Fruit fly (Drosophila melanogaster) whole organism, prepupa: Measurements from ENCODE around the gene Arfrp1.

ENCODE experiments used
- Blimp-1 ChIP-seq: fragments of 200-800 bp; sonication (Bioruptor generic); optimal IDR thresholded peaks from 3 replicates; lab custom pipeline; 2017; ENCODE audit warnings: missing biosample characterization, missing genetic modification characterization, mild to moderate bottlenecking, moderate library complexity, missing genetic modification reagents
- CG10631 ChIP-seq: fragments of 200-800 bp; sonication (Bioruptor generic); optimal IDR thresholded peaks from 2 replicates; lab custom pipeline; 2016; ENCODE audit warnings: missing biosample characterization, missing genetic modification characterization
- CG10669 ChIP-seq: fragments of 200-800 bp; sonication (Bioruptor generic); optimal IDR thresholded peaks from 3 replicates; lab custom pipeline; 2018; ENCODE audit warnings: missing biosample characterization, mild to moderate bottlenecking, missing genetic modification characterization, moderate library complexity
- CG11762 ChIP-seq: fragments of 200-800 bp; sonication (Bioruptor generic); optimal IDR thresholded peaks from 3 replicates; lab custom pipeline; 2016; ENCODE audit warnings: missing biosample characterization, missing genetic modification characterization; ENCODE audit not compliant: insufficient read depth
- CG11902 ChIP-seq: fragments of 200-800 bp; sonication (Bioruptor generic); optimal IDR thresholded peaks from 3 replicates; lab custom pipeline; 2016; ENCODE audit warnings: missing biosample characterization, missing genetic modification characterization
- CG15336 ChIP-seq: fragments of 200-800 bp; sonication (Bioruptor generic); IDR thresholded peaks from 2 replicates; pipeline ENCODE4 v1.3.6; 2022; ENCODE audit warnings: missing biosample characterization, missing genetic modification characterization
- CG16779 ChIP-seq: fragments of 200-800 bp; sonication (Bioruptor generic); optimal IDR thresholded peaks from 3 replicates; lab custom pipeline; 2017; ENCODE audit warnings: missing biosample characterization, mild to moderate bottlenecking, missing genetic modification characterization
- CG3032 ChIP-seq: fragments of 200-800 bp; optimal IDR thresholded peaks from 2 replicates; lab custom pipeline; 2019; ENCODE audit warnings: missing biosample characterization, mild to moderate bottlenecking, missing genetic modification characterization, moderate library complexity
- CG31627 ChIP-seq: fragments of 200-800 bp; sonication (Bioruptor generic); optimal IDR thresholded peaks from 3 replicates; lab custom pipeline; 2016; ENCODE audit warnings: missing biosample characterization, missing genetic modification characterization
- CG32006 ChIP-seq: fragments of 200-800 bp; sonication (Bioruptor generic); optimal IDR thresholded peaks from 3 replicates; lab custom pipeline; 2017; ENCODE audit warnings: missing biosample characterization, mild to moderate bottlenecking, missing genetic modification characterization
- CG34406 ChIP-seq: fragments of 200-800 bp; sonication (Bioruptor generic); optimal IDR thresholded peaks from 3 replicates; lab custom pipeline; 2016; ENCODE audit warnings: missing biosample characterization, missing genetic modification characterization
- CG3919 ChIP-seq: fragments of 200-800 bp; sonication (Bioruptor generic); optimal IDR thresholded peaks from 3 replicates; lab custom pipeline; 2016; ENCODE audit warnings: missing biosample characterization, missing genetic modification characterization
- CG4318 ChIP-seq: fragments of 200-800 bp; sonication (Bioruptor generic); optimal IDR thresholded peaks from 3 replicates; lab custom pipeline; 2017; ENCODE audit warnings: missing biosample characterization, mild to moderate bottlenecking, missing genetic modification characterization
- CG6163 ChIP-seq: fragments of 200-800 bp; sonication (Bioruptor generic); IDR thresholded peaks from 3 replicates; pipeline ENCODE4 v1.3.6; 2022; ENCODE audit warnings: missing biosample characterization, missing genetic modification characterization
- CG6792 ChIP-seq: fragments of 200-800 bp; sonication (Bioruptor generic); optimal IDR thresholded peaks from 3 replicates; lab custom pipeline; 2016; ENCODE audit warnings: missing biosample characterization, missing genetic modification characterization
- CG7368 ChIP-seq: fragments of 200-800 bp; sonication (Bioruptor generic); optimal IDR thresholded peaks from 3 replicates; lab custom pipeline; 2016; ENCODE audit warnings: missing biosample characterization, missing genetic modification characterization
- Eip75B ChIP-seq: fragments of 200-800 bp; sonication (Bioruptor generic); optimal IDR thresholded peaks from 3 replicates; lab custom pipeline; 2016; ENCODE audit warnings: missing biosample characterization, missing genetic modification characterization
- Eip78C ChIP-seq: fragments of 200-800 bp; sonication (Bioruptor generic); peaks from one replicate; lab custom pipeline; 2016; ENCODE audit warnings: missing biosample characterization, missing genetic modification characterization
- Gug ChIP-seq: fragments of 200-800 bp; sonication (Bioruptor generic); IDR thresholded peaks from 2 replicates; pipeline ENCODE4 v1.3.6; 2022; ENCODE audit warnings: missing biosample characterization, missing genetic modification characterization
- OdsH ChIP-seq: fragments of 200-800 bp; sonication (Bioruptor generic); optimal IDR thresholded peaks from 3 replicates; lab custom pipeline; 2016; ENCODE audit warnings: missing biosample characterization, missing genetic modification characterization
- achi ChIP-seq: fragments of 200-800 bp; sonication (Bioruptor generic); optimal IDR thresholded peaks from 3 replicates; lab custom pipeline; 2016; ENCODE audit warnings: missing biosample characterization, missing genetic modification characterization
- acj6 ChIP-seq: fragments of 200-800 bp; sonication (Bioruptor generic); optimal IDR thresholded peaks from 3 replicates; lab custom pipeline; 2016; ENCODE audit warnings: missing biosample characterization, missing genetic modification characterization
- dac ChIP-seq: fragments of 200-800 bp; sonication (Bioruptor generic); optimal IDR thresholded peaks from 2 replicates; lab custom pipeline; 2017; ENCODE audit warnings: missing biosample characterization, mild to moderate bottlenecking, missing genetic modification characterization
- dsx ChIP-seq: fragments of 200-800 bp; optimal IDR thresholded peaks from 3 replicates; lab custom pipeline; 2019; ENCODE audit warnings: missing biosample characterization, mild to moderate bottlenecking, missing genetic modification characterization, moderate library complexity; ENCODE audit not compliant: poor library complexity, severe bottlenecking
- eg ChIP-seq: fragments of 200-800 bp; sonication (Bioruptor generic); IDR thresholded peaks from 3 replicates; pipeline ENCODE4 v1.3.6; 2022; ENCODE audit warnings: missing biosample characterization, missing genetic modification characterization
- esn ChIP-seq: fragments of 200-800 bp; sonication (Bioruptor generic); optimal IDR thresholded peaks from 2 replicates; lab custom pipeline; 2016; ENCODE audit warnings: missing biosample characterization, mild to moderate bottlenecking, missing genetic modification characterization, moderate library complexity
- fd59A ChIP-seq: fragments of 200-800 bp; sonication (Bioruptor generic); optimal IDR thresholded peaks from 2 replicates; lab custom pipeline; 2017; ENCODE audit warnings: missing biosample characterization, mild to moderate bottlenecking, missing genetic modification characterization, missing genetic modification reagents
- fd85E ChIP-seq: fragments of 200-800 bp; sonication (Bioruptor generic); optimal IDR thresholded peaks from 3 replicates; lab custom pipeline; 2016; ENCODE audit warnings: missing biosample characterization, missing genetic modification characterization
- fkh ChIP-seq: fragments of 200-800 bp; sonication (Bioruptor generic); optimal IDR thresholded peaks from 3 replicates; lab custom pipeline; 2017; ENCODE audit warnings: missing biosample characterization, mild to moderate bottlenecking, missing genetic modification characterization, moderate library complexity
- pdm3 ChIP-seq: fragments of 200-800 bp; sonication (Bioruptor generic); optimal IDR thresholded peaks from 3 replicates; lab custom pipeline; 2016; ENCODE audit warnings: missing biosample characterization, missing genetic modification characterization
- salr ChIP-seq, 2 experiments: fragments of 200-800 bp; sonication (Bioruptor generic); optimal IDR thresholded peaks; 3 replicates each; lab custom pipeline; 2016 to 2018; ENCODE audit warnings: missing biosample characterization in 2 of 2, missing genetic modification characterization in 2 of 2, mild to moderate bottlenecking in 1 of 2
- ss ChIP-seq, 2 experiments: fragments of 200-800 bp; sonication (Bioruptor generic); optimal IDR thresholded peaks; 2 replicates in 1 of 2; 3 replicates in 1 of 2; lab custom pipeline; 2017 to 2018; ENCODE audit warnings: mild to moderate bottlenecking in 2 of 2, missing biosample characterization in 2 of 2, missing genetic modification characterization in 2 of 2, moderate library complexity in 1 of 2
- svp ChIP-seq: fragments of 200-800 bp; sonication (Bioruptor generic); peaks from one replicate; lab custom pipeline; 2016; ENCODE audit warnings: missing biosample characterization, missing genetic modification characterization
- topi ChIP-seq: fragments of 200-800 bp; sonication (Bioruptor generic); optimal IDR thresholded peaks from 3 replicates; lab custom pipeline; 2016; ENCODE audit warnings: missing biosample characterization, missing genetic modification characterization

Arfrp1 gene

dm6 chrX:9118961-9119633 lies 12.2 kb downstream of the Arfrp1 start (continued):
- TF ChIP-seq CG16779 (tag; lab: Kevin White, UChicago) (no peak), svp (peak; percentile 78), esn (GFP tag; lab: Kevin White, UChicago) (no peak)

- TF ChIP-seq salr (GFP tag; optimal IDR thresholded peaks at IDR 0.05; lab: Kevin White, UChicago), result no peak
- no peak for TF ChIP-seq fd59A (GFP tag; lab: Kevin White, UChicago)
- TF ChIP-seq CG31627 (GFP tag; lab: Kevin White, UChicago), result no peak
- TF ChIP-seq CG3032 (tag; lab: Kevin White, UChicago), result no peak
- TF ChIP-seq CG6163 (GFP tag; lab: Robert Waterston, UW), result 0 out of 3 replicates have a peak, but pooled peaks have one; percentile 25
- peak; percentile 2 for TF ChIP-seq CG3919 (GFP tag; lab: Kevin White, UChicago)
- TF ChIP-seq CG11902 (GFP tag; lab: Kevin White, UChicago), result no peak
- no peak for TF ChIP-seq OdsH (GFP tag; lab: Kevin White, UChicago)
- no peak for TF ChIP-seq fkh (GFP tag; lab: Kevin White, UChicago)
- no peak for TF ChIP-seq pdm3 (GFP tag; lab: Kevin White, UChicago)
- no peak for TF ChIP-seq fd85E (GFP tag; lab: Kevin White, UChicago)
- TF ChIP-seq CG15336, result no peak
- TF ChIP-seq topi (GFP tag; lab: Kevin White, UChicago), result no peak
- no peak for TF ChIP-seq CG16779 (tag; lab: Kevin White, UChicago)
- no peak for TF ChIP-seq ss (GFP tag; optimal IDR thresholded peaks at IDR 0.05; lab: Kevin White, UChicago)
- no peak for TF ChIP-seq CG7368 (GFP tag; lab: Kevin White, UChicago)
- TF ChIP-seq Eip75B (GFP tag; lab: Kevin White, UChicago), result no peak
- peak; percentile 49 for TF ChIP-seq Eip78C (GFP tag; lab: Kevin White, UChicago)
- no peak for TF ChIP-seq acj6 (GFP tag; lab: Kevin White, UChicago)
- TF ChIP-seq eg (GFP tag; lab: Robert Waterston, UW), result no peak
- no peak for TF ChIP-seq achi (GFP tag; lab: Kevin White, UChicago)
- peak; percentile 32 for TF ChIP-seq CG32006 (GFP tag; lab: Kevin White, UChicago)
- TF ChIP-seq CG6792 (GFP tag; lab: Kevin White, UChicago), result no peak
- TF ChIP-seq CG4318, result no peak
- no peak for TF ChIP-seq dac (GFP tag; lab: Kevin White, UChicago)
- TF ChIP-seq CG34406, result no peak
- no peak for TF ChIP-seq Blimp-1 (GFP tag; lab: Kevin White, UChicago)
- TF ChIP-seq CG10669 (GFP tag; lab: Kevin White, UChicago), result no peak
- no peak for TF ChIP-seq CG11762 (GFP tag; lab: Kevin White, UChicago)
- TF ChIP-seq CG10631 (GFP tag; lab: Kevin White, UChicago), result no peak
- TF ChIP-seq dsx (GFP tag; lab: Kevin White, UChicago), result no peak
- no peak for TF ChIP-seq Gug (GFP tag; lab: Robert Waterston, UW)
- TF ChIP-seq svp, result peak; percentile 53
Observed at dm6 chrX:9119671-9120364, 12.9 kb downstream of the Arfrp1 start.
